Worm (Caenorhabditis elegans) whole organism, late embryonic: Measurements from ENCODE around the gene dpy-17.

ENCODE experiments used
- F13H6.1 ChIP-seq: sonication (generic microtip); optimal IDR thresholded peaks from 2 replicates; lab custom pipeline; 2016; ENCODE audit warnings: missing genetic modification characterization, missing compliant biosample characterization
- K09A11.1 ChIP-seq: sonication (generic microtip); optimal IDR thresholded peaks from 2 replicates; lab custom pipeline; 2017; ENCODE audit warnings: antibody characterized with exemption, mild to moderate bottlenecking, missing genetic modification characterization, missing compliant biosample characterization; ENCODE audit not compliant: insufficient read depth
- ama-1 ChIP-seq: fragments of 150-350 bp; optimal IDR thresholded peaks from 2 replicates; lab custom pipeline; 2014
- ceh-14 ChIP-seq: sonication (generic microtip); optimal IDR thresholded peaks from 2 replicates; lab custom pipeline; 2016; ENCODE audit warnings: missing genotype, missing genetic modification characterization, missing compliant biosample characterization
- ceh-9 ChIP-seq: sonication (generic microtip); optimal IDR thresholded peaks from 2 replicates; lab custom pipeline; 2016; ENCODE audit warnings: mild to moderate bottlenecking, missing genetic modification characterization, inconsistent platforms, missing compliant biosample characterization
- elt-4 ChIP-seq: sonication (generic microtip); optimal IDR thresholded peaks from 2 replicates; lab custom pipeline; 2016; ENCODE audit warnings: missing genetic modification characterization, missing compliant biosample characterization
- fkh-10 ChIP-seq: fragments of 150-350 bp; optimal IDR thresholded peaks from 2 replicates; lab custom pipeline; 2014; ENCODE audit warnings: missing biosample characterization, missing genetic modification reagents, missing genetic modification characterization
- gmeb-2 ChIP-seq: sonication (generic microtip); optimal IDR thresholded peaks from 2 replicates; lab custom pipeline; 2016; ENCODE audit warnings: missing genetic modification characterization, inconsistent platforms, missing compliant biosample characterization
- mec-3 ChIP-seq: sonication (generic microtip); optimal IDR thresholded peaks from 2 replicates; lab custom pipeline; 2016; ENCODE audit warnings: borderline replicate concordance, missing genetic modification characterization, missing compliant biosample characterization
- nhr-11 ChIP-seq: fragments of 150-350 bp; optimal IDR thresholded peaks from 2 replicates; lab custom pipeline; 2014; ENCODE audit warnings: missing biosample characterization, missing genetic modification characterization
- pros-1 ChIP-seq: fragments of 150-350 bp; optimal IDR thresholded peaks from 2 replicates; lab custom pipeline; 2014; ENCODE audit warnings: missing biosample characterization, missing genetic modification reagents, missing genetic modification characterization
- rnt-1 ChIP-seq: sonication (generic microtip); optimal IDR thresholded peaks from 2 replicates; lab custom pipeline; 2016; ENCODE audit warnings: missing genetic modification characterization, missing compliant biosample characterization
- sox-4 ChIP-seq: sonication (generic microtip); optimal IDR thresholded peaks from 2 replicates; lab custom pipeline; 2017; ENCODE audit warnings: mild to moderate bottlenecking, missing genetic modification characterization, inconsistent platforms, missing compliant biosample characterization
- tbx-2 ChIP-seq: sonication (generic microtip); optimal IDR thresholded peaks from 2 replicates; lab custom pipeline; 2016; ENCODE audit warnings: missing genetic modification characterization, missing compliant biosample characterization

- no peak for TF ChIP-seq F13H6.1
- peak; percentile 68 for TF ChIP-seq tbx-2
- no peak for TF ChIP-seq K09A11.1 (tag; lab: Kevin White, UChicago)
- no peak for TF ChIP-seq sox-4 (tag; lab: Kevin White, UChicago)
- TF ChIP-seq elt-4 (tag; lab: Kevin White, UChicago), result no peak
- TF ChIP-seq mec-3 (tag; lab: Kevin White, UChicago), result no peak
- TF ChIP-seq ceh-14 (tag; lab: Kevin White, UChicago), result no peak
- no peak for TF ChIP-seq pros-1 (tag; lab: Kevin White, UChicago)
- no peak for TF ChIP-seq nhr-11
- no peak for TF ChIP-seq ama-1 (lab: Kevin White, UChicago)
- no peak for TF ChIP-seq rnt-1
- no peak for TF ChIP-seq fkh-10 (GFP tag; lab: Kevin White, UChicago)
- no peak for TF ChIP-seq gmeb-2
- no peak for TF ChIP-seq ceh-9 (tag; lab: Kevin White, UChicago)
Measured at ce11 chrIII:5150012-5150411, 42.9 kb downstream of the dpy-17 start.
